Fruit fly (Drosophila melanogaster): ENCODE data around the gene CG13064.

CG13064 gene

DNA sequence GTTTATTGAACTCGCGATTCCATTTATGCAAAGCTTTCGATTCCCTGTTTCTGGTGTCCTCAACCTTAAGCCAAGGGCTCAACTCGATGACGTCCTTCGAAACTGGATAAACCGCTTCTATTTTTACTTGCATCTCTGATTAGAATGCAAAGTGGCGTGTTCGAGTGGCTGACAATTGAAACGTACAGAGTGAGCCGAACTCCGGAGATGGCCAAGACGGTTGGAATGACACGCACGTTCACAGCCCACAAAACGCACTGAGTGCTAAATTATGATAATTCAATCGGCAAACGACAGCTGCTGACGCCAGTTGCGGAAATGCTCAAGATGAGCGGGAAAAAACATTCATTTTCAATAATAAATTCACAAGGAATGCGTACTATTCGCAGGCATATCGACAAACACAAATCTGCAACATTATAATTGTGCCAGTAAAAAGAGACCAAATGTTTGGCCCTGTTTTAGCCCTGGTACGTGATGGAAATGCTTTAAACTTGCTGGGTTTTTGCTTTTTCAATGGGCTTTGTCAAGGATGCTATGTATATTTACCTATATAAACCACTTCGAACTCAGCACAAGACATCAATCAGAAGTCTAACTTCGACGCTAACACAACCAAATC is 7.8 kb upstream of the CG13064 start, which contains the start of gene CG13066:
Gene CG13066 (plus strand): TSS at position 572 of the 622 bp plus-strand sequence.
- TF ChIP-seq CTCF (optimal IDR thresholded peaks at IDR 0.05): no peak
- TF ChIP-seq CG8478 (optimal IDR thresholded peaks at IDR 0.05): no peak

DNA sequence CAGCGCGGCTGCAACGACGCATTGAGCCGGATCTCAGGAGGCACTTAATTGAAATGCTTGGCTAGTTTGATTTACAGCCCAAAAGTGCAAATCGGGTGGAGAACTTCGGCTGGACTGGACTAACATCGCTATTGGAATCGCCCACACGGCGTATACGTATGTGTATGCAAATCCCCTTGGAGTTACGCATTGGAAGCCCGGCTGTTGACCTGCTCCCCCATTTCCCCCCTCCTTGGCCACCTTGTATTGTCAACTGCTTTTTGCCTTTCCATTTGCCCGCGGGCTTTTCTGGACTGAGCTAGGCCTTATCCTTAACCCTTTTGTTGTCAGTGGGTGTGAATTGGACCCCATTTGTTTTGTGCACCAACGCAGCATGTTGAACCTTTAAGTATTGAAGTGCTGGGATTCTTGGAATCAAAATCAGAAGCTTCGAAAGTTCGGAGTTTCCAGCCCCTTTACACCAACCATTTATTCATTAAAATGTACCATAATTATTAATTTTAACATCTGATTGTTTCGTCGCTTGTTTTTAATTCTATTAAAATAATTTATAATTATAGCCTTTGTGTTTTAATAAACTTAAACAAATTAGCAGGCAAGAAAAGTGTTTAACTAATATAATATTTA is 4.7 kb upstream of the CG13064 start:
- no peak for TF ChIP-seq CTCF (optimal IDR thresholded peaks at IDR 0.05)
- no peak for TF ChIP-seq CG8478 (optimal IDR thresholded peaks at IDR 0.05)

DNA sequence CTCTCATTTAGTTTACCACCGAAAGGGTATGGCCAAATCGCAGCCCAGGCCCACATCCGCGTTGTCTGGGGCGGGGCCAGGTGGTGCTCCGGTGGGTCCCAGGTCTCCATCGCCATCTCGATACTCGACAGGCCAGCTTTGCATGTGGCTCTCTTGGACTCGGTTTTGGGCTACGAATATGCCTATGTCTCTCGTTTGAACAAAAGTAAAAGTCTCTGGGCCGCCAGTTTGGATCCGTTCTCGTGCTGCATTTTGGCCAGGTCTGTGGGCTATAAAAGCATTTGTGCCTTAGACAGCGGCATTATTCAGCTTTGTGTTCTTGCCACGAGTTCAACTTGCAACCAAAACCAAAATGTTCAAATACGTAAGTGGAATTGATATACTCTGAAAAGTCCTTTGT is 3.1 kb upstream of the CG13064 start, which contains the start of gene CG13065:
Gene CG13065 (plus strand): TSS at position 301 of the 400 bp plus-strand sequence.
- no peak for TF ChIP-seq CG8478 (optimal IDR thresholded peaks at IDR 0.05)
- TF ChIP-seq CTCF (optimal IDR thresholded peaks at IDR 0.05): no peak

DNA sequence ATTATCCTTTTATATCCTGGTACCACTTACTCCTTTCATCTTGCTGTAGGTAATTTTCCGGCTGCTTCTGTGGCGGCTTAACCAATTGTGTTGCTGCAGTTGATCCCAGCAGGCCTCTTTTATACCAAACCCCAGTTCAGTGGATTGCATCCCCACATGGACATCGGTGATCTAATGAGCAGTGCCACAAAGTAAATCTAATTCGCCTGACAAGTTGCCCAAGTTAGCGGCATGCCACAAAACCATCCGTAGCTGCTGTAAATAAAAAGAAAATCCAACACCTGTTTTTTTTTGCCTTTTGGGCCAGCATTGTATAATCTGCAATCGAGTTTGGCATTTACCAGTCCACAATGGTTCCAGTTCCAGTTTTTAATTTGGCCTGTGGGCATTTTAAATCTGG is 1.0 kb upstream of the CG13064 start, which contains the start of gene CG13050:
Gene CG13050 (minus strand): TSS at position 101 of the 400 bp plus-strand sequence.
- TF ChIP-seq CG8478 (optimal IDR thresholded peaks at IDR 0.05) (no peak), CTCF (optimal IDR thresholded peaks at IDR 0.05) (no peak)

DNA sequence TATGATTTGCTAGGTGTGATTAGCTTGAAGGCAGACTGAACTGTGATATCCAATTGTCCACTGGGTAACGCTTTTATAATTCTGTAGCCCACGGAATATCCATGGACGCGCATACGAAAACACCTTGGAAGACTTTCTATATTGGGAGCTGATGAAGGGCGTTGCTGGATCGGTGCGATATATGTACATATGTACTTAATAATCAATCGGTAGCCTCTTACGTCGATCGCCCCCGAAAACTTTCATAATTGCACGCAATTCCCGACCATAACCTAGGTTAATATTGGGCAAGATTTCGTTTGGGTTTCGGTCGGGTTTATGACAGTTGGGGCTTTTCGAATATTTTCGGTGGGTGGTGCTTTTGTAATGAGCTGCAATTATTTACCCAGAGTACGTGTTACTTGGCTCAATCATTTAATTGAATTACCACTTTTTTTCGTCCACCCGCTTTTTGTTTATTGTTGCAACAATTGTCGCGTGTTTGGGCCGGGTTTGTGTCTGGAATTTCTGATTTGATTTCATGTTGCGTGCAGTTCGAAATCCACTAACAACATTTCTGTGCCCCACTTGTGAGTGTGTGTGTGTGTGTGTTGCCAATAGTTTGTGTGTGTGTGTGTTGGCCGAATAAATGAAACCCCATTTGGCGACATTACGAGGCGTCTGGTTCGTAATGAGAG is 1.8 kb downstream of the CG13064 start, which contains the start of gene CG13049:
Gene CG13049 (minus strand): TSS at position 51 of the 677 bp plus-strand sequence.
- TF ChIP-seq CTCF (optimal IDR thresholded peaks at IDR 0.05) (no peak), CG8478 (optimal IDR thresholded peaks at IDR 0.05) (no peak)

DNA sequence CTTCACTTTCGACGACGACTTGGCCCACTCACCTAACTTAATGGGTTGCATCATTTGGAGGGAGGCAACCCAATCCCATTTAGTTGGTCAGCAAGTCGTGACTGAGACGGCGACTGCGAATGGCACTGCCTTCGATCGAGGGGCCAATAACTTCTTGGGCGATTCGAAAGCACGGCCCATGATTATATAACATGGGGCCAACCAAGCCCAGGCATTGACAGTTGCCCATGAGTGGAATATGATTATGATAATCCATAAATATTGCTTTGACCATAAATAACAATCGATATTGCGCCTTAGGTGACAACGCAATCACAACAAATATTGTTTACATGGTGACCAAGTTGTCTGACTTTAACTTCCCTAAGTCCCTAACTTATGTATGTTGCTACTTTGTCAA is 3.6 kb downstream of the CG13064 start, which contains the start of gene CG13048:
Gene CG13048 (minus strand): TSS at position 101 of the 400 bp plus-strand sequence.
- TF ChIP-seq CTCF (optimal IDR thresholded peaks at IDR 0.05) (no peak), CG8478 (optimal IDR thresholded peaks at IDR 0.05) (no peak)

DNA sequence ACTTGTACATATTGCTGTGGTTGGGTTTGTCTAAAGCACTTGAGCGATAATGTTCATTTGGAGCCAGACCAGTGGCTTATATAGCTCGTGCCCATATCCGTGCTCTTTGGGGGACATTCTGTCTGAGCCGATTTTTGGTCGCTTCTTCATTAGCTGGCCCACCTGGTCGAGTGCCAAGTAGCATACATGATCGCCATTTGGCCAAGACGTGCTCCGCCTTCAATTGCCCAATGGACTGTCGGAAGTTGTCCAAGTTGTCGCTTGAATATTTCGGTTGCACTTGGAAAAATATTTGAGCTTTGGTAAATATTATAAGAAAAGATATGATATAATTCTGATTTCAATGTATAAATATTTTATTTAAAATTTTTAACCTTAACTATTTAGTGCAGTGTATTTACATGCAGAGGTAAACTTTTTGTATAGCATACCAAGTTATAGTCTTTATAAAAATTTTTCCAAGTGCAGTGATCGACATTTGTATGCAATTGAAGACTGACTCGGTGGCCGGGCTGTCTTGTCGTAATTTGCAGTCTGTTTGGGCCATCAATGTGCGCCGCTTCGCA is 5.2 kb downstream of the CG13064 start, which contains the start of gene CG13047:
Gene CG13047 (minus strand): TSS at position 51 of the 566 bp plus-strand sequence.
- TF ChIP-seq CG8478 (optimal IDR thresholded peaks at IDR 0.05) (no peak), CTCF (optimal IDR thresholded peaks at IDR 0.05) (no peak)

DNA sequence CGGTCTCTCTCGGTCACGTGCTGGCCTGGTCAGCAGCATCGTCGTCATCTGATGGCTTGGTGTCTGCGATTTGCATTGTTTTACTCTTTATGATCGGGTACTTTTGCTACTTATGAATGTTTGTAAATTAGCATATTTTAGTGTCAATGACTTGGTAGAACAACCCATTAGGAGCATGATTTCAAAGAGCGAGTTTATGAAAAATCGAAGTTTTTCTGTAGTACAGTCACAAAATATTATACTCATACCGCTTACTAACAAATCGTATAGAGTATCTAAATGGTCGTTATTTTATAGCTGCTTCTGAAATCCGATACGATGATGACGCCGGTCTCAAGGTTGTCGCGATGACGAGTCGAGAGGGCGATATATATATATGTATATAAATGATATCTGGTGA is 6.1 kb downstream of the CG13064 start:
- no peak for TF ChIP-seq CG8478 (optimal IDR thresholded peaks at IDR 0.05)
- no peak for TF ChIP-seq CTCF (optimal IDR thresholded peaks at IDR 0.05)

DNA sequence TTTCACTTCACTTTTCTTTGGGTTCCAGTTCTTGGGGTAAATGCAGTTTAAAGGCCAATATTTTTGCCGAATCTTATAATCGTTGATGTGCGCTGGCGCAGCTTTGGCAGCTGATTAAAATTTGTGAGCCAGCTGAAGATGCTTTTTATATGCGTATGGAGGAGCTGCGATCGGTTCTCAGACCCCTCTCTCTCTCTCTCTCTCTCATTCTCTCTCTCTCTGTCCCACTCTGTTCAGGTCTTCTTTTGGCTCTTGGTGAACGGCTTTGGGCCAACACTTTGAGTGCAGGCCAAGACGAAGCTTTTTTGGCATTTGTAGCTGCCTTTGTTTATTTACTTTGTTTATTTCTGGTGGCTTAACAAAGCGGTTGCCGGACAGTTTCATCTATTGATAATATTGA is 8.1 kb downstream of the CG13064 start, which contains the start of gene CG13046:
Gene CG13046 (minus strand): TSS at position 101 of the 400 bp plus-strand sequence.
- TF ChIP-seq CG8478 (optimal IDR thresholded peaks at IDR 0.05) (no peak), CTCF (optimal IDR thresholded peaks at IDR 0.05) (no peak)

DNA sequence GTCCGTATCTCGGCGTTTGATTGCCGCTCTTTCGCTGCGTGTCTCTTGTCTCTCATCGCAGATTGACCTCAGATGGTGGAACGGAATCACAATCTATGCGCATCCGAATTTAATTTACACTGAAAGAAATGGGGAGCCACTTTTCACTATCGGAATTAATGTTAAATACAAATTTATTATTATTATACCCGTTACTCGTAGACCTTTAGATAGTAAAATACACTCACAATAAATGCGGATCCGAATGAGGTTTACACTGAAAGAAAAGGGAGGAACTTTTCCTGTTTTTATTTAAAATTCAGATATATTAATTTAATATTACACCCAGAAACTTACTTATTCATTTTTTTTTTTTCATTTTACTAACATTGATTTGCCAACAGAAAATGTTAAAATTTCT is 8.9 kb downstream of the CG13064 start:
- TF ChIP-seq CG8478 (optimal IDR thresholded peaks at IDR 0.05) (no peak), CTCF (optimal IDR thresholded peaks at IDR 0.05) (no peak)

DNA sequence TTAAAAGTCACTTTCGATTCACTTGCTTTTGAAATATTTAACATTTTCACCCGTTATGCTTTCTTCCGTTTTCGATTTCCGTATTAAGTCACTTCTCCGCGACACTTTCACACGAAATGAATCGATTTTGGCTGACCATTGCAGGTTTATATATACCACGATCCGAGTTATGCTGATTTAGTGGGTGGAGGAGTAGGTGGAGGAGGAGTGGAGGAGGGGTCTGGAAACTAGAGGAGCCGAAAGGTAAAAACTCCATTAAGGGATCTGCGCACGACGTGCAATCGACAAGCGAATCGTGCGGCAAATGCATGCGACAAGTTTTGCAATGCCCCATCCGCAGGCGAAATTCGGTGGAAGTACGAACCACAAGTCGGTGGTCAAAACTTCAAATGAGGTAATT is 10.6 kb downstream of the CG13064 start, which contains the start of gene CG13045:
Gene CG13045 (minus strand): TSS at position 101 of the 400 bp plus-strand sequence.
- TF ChIP-seq CTCF (optimal IDR thresholded peaks at IDR 0.05) (no peak), CG8478 (optimal IDR thresholded peaks at IDR 0.05) (no peak)

DNA sequence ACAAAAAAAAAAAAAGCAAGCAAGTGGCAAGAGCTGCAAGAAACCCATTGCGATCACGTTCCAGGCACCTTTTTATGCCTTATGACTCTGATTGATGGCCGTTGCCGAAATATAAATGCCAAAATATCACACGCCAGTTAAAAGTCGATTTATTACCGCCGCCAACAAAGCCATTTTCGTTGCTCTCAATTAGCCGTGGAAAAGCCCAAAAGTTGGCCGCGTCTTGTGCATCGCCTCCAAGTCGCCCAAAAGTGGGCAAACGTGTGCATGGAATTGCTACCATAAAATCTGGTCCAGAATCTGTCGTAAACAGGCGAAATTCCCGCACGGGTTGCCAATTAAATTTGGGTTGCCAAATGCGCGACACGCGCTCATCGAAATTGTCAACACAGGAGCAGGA is 11.5 kb downstream of the CG13064 start:
- no peak for TF ChIP-seq CTCF (optimal IDR thresholded peaks at IDR 0.05)
- TF ChIP-seq CG8478 (optimal IDR thresholded peaks at IDR 0.05): no peak

DNA sequence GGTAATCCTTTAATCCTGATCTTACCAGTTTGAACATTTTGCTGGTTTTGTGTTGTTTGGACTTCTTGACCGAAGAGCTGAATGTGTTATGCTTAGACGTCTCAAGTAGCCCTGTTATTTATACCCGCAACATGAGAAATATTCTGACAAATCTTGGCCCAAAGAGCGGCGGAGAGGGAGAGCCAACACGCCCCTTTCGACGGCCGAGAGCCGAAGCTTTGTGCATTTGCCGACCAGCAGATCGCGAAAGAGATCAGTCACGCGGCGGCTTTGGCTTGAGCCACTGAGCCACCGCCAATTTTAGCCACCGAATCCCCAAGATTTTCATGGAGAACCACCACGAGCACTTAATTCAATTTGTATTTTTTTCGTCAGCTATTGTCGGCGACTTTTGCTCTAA is 15.2 kb downstream of the CG13064 start, which contains the start of gene CG4962:
Gene CG4962 (minus strand): TSS at position 101 of the 400 bp plus-strand sequence.
- TF ChIP-seq CG8478 (optimal IDR thresholded peaks at IDR 0.05) (no peak), CTCF (optimal IDR thresholded peaks at IDR 0.05) (no peak)

DNA sequence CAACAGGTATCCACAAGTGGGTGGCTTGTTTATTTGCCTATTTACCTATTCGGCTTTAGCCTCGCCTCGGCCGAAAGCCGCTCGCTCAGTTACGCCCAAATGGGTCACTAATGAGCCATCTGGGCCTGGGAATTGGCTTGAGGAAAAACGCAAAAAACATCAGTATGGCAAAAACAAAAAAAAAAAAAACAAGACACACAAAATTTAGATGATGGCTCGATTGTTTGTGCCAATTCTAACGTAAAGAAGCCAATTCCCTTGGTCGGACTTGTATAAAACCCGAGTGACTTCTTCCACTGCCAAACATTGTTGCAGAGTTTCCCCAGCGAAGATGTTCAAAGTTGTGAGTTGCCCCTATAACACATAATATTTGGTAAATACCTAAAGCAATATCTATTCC is 20.9 kb downstream of the CG13064 start, which contains the start of gene CG4982:
Gene CG4982 (plus strand): TSS at position 301 of the 400 bp plus-strand sequence.
- TF ChIP-seq CTCF (optimal IDR thresholded peaks at IDR 0.05) (no peak), CG8478 (optimal IDR thresholded peaks at IDR 0.05) (no peak)

DNA sequence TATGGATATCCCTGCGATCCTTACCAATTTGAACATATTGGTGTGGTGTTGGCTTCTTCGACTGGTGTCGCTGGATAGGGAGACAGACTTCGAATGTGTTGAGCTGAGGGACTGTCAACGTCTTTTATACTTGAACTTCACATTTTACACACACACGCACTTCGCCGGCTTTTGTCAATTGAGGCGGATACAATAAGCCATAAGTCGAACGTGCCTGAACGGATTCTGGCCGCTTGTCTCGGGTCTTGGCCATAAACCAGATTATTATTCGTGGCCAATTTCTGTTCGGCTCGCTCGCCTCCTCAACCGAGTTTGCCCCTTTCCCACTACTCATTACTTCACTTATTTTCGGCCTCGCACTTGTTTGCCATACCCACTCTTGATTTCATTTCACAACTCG is 22.9 kb downstream of the CG13064 start, which contains the start of gene CG13044:
Gene CG13044 (minus strand): TSS at position 101 of the 400 bp plus-strand sequence.
- no peak for TF ChIP-seq CTCF (optimal IDR thresholded peaks at IDR 0.05)
- TF ChIP-seq CG8478 (optimal IDR thresholded peaks at IDR 0.05): no peak
